Comparison of ENCODE assay signal across 5 worm cellular contexts in the genomic region with DNA sequence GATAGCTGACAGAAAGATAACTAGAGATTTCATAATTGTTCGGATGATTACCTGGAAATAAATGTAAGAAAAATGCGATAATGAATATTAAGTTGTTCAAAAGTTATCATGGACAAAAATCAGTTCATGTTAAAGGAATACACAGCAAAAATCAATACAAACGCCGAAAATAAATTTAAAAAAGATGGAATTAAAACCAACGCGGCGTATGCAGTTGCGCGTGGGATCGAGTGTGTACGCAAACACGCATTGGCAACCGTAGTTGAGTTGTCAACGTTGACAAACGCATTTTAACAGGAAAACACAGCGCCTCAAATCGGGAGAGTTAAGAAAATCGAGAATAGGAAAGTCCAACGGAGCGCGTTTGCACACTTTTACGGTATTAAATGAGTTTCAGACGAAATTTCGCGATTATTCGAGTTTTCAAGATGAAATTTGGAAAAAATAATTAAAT.
TF ChIP-seq lines count a peak whose summit lies in the region.

A gene (minus strand): TSS at position 51 of the 454 bp plus-strand sequence.

TF ChIP-seq in whole organism, L1 larva, 84 proteins besides CTCF, POLR2A, EP300 and RAD21 (continues in another document):
- no peak for TF ChIP-seq zip-4 (GFP tag; optimal IDR thresholded peaks at IDR 0.05; lab: Kevin White, UChicago)
- TF ChIP-seq sup-37 (GFP tag; optimal IDR thresholded peaks at IDR 0.05; lab: Kevin White, UChicago) = no peak
- TF ChIP-seq nhr-76 (tag; optimal IDR thresholded peaks at IDR 0.05; lab: Kevin White, UChicago) = no peak
- peak; percentile 53 for TF ChIP-seq fkh-8 (tag; optimal IDR thresholded peaks at IDR 0.05; lab: Kevin White, UChicago)
- peak; percentile 87 to 96 for TF ChIP-seq lsy-2 (tag; optimal IDR thresholded peaks at IDR 0.05; lab: Kevin White, UChicago)
- peak in 1 of 6 experiments; percentile 27 for TF ChIP-seq elt-3 (tag; optimal IDR thresholded peaks at IDR 0.05; lab: Kevin White, UChicago)
- TF ChIP-seq nhr-77 (tag; optimal IDR thresholded peaks at IDR 0.05; lab: Kevin White, UChicago) = peak; percentile 44
- no peak for TF ChIP-seq Y116A8C.19 (tag; optimal IDR thresholded peaks at IDR 0.05; lab: Kevin White, UChicago; ENCODE audit: borderline replicate concordance)
- TF ChIP-seq lin-14 (GFP tag; optimal IDR thresholded peaks at IDR 0.05; lab: Kevin White, UChicago) = peak; percentile 83
- peak; percentile 62 for TF ChIP-seq rnt-1 (tag; optimal IDR thresholded peaks at IDR 0.05; lab: Kevin White, UChicago)
- TF ChIP-seq skn-1 (tag; optimal IDR thresholded peaks at IDR 0.05; lab: Kevin White, UChicago) = peak; percentile 48
- peak; percentile 27 for TF ChIP-seq fkh-10 (GFP tag; optimal IDR thresholded peaks at IDR 0.05; lab: Kevin White, UChicago)
- TF ChIP-seq isw-1 (GFP tag; IDR thresholded peaks at IDR 0.05; lab: Robert Waterston, UW) = peak; percentile 68
- peak; percentile 23 for TF ChIP-seq snpc-4 (tag; optimal IDR thresholded peaks at IDR 0.05; lab: Kevin White, UChicago)
- peak; percentile 3 for TF ChIP-seq unc-86 (tag; optimal IDR thresholded peaks at IDR 0.05; lab: Kevin White, UChicago)
- peak; percentile 45 for TF ChIP-seq dsc-1 (tag; optimal IDR thresholded peaks at IDR 0.05; lab: Kevin White, UChicago)
- no peak for TF ChIP-seq ces-1 (GFP tag; optimal IDR thresholded peaks at IDR 0.05; lab: Kevin White, UChicago)

TF ChIP-seq in whole organism, L3 larva, 47 proteins besides CTCF, POLR2A, EP300 and RAD21 (continues in another document):
- no peak for TF ChIP-seq nhr-77 (tag; optimal IDR thresholded peaks at IDR 0.05; lab: Kevin White, UChicago)
- no peak for TF ChIP-seq zag-1 (tag; optimal IDR thresholded peaks at IDR 0.05; lab: Kevin White, UChicago)
- no peak for TF ChIP-seq unc-62 (GFP tag; optimal IDR thresholded peaks at IDR 0.05; lab: Kevin White, UChicago)
- TF ChIP-seq snpc-4 (tag; optimal IDR thresholded peaks at IDR 0.05; lab: Kevin White, UChicago) = peak; percentile 69
- no peak for TF ChIP-seq nhr-237 (tag; optimal IDR thresholded peaks at IDR 0.05; lab: Kevin White, UChicago)
- peak; percentile 82 for TF ChIP-seq pha-4 (tag; optimal IDR thresholded peaks at IDR 0.05; lab: Kevin White, UChicago)
- TF ChIP-seq ztf-4 (tag; optimal IDR thresholded peaks at IDR 0.05; lab: Kevin White, UChicago) = no peak
- no peak for TF ChIP-seq nhr-12 (tag; optimal IDR thresholded peaks at IDR 0.05; lab: Kevin White, UChicago)
- peak; percentile 57 for TF ChIP-seq nhr-25 (tag; optimal IDR thresholded peaks at IDR 0.05; lab: Kevin White, UChicago)
- peak; percentile 50 for TF ChIP-seq elt-2 (tag; optimal IDR thresholded peaks at IDR 0.05; lab: Kevin White, UChicago)
- TF ChIP-seq nfya-1 (tag; optimal IDR thresholded peaks at IDR 0.05; lab: Kevin White, UChicago; ENCODE audit: insufficient read depth) = peak; percentile 72
- no peak for TF ChIP-seq fkh-10 (GFP tag; optimal IDR thresholded peaks at IDR 0.05; lab: Kevin White, UChicago)
- peak; percentile 64 for TF ChIP-seq lin-39 (tag; optimal IDR thresholded peaks at IDR 0.05; lab: Kevin White, UChicago)
- peak; percentile 80 for TF ChIP-seq lin-15B (tag; optimal IDR thresholded peaks at IDR 0.05; lab: Kevin White, UChicago)
- peak; percentile 3 for TF ChIP-seq egl-5 (tag; optimal IDR thresholded peaks at IDR 0.05; lab: Kevin White, UChicago)
- no peak for TF ChIP-seq lsy-12 (tag; optimal IDR thresholded peaks at IDR 0.05; lab: Kevin White, UChicago)
- TF ChIP-seq hmg-11 (tag; optimal IDR thresholded peaks at IDR 0.05; lab: Kevin White, UChicago) = peak; percentile 34
- no peak for TF ChIP-seq nhr-67 (tag; optimal IDR thresholded peaks at IDR 0.05; lab: Kevin White, UChicago)

TF ChIP-seq in whole organism, early embryonic, 17 proteins besides CTCF, POLR2A, EP300 and RAD21:
- no peak for TF ChIP-seq pes-1 (GFP tag; IDR thresholded peaks at IDR 0.05; lab: Robert Waterston, UW)
- TF ChIP-seq flt-1 (GFP tag; IDR thresholded peaks at IDR 0.05; lab: Robert Waterston, UW) = peak; percentile 50; the same call in 1 of the 2 replicates

TF ChIP-seq in whole organism, midembryonic, 9 proteins besides CTCF, POLR2A, EP300 and RAD21:
- TF ChIP-seq flt-1 (GFP tag; IDR thresholded peaks at IDR 0.05; lab: Robert Waterston, UW) (peak; percentile 55; the same call in 1 of the 2 replicates), cog-1 (tag; optimal IDR thresholded peaks at IDR 0.05; lab: Kevin White, UChicago) (no peak), klf-2 (GFP tag; conservative IDR thresholded peaks at IDR 0.05; lab: Robert Waterston, UW) (no peak), tab-1 (GFP tag; IDR thresholded peaks at IDR 0.05; lab: Robert Waterston, UW) (no peak), ref-1 (GFP tag; conservative IDR thresholded peaks at IDR 0.05; lab: Robert Waterston, UW) (no peak), ztf-23 (GFP tag; IDR thresholded peaks at IDR 0.05; lab: Robert Waterston, UW) (peak; percentile 63; the same call in 1 of the 2 replicates), ztf-29 (GFP tag; IDR thresholded peaks at IDR 0.05; lab: Robert Waterston, UW) (no peak), med-1 (GFP tag; optimal IDR thresholded peaks at IDR 0.05; lab: Kevin White, UChicago; ENCODE audit: insufficient read depth) (no peak), T22C8.4 (GFP tag; IDR thresholded peaks at IDR 0.05; lab: Robert Waterston, UW) (0 out of 2 replicates have a peak, but pooled peaks have one; percentile 25)

TF ChIP-seq in whole organism, young adult, 124 proteins besides CTCF, POLR2A, EP300 and RAD21 (continues in another document):
- peak; percentile 88 for TF ChIP-seq D2030.7 (GFP tag; IDR thresholded peaks at IDR 0.05; lab: Robert Waterston, UW)
- peak; percentile 39 for TF ChIP-seq madf-8 (GFP tag; conservative IDR thresholded peaks at IDR 0.05; lab: Robert Waterston, UW)
- TF ChIP-seq B0019.2 (GFP tag; conservative IDR thresholded peaks at IDR 0.05; lab: Robert Waterston, UW) = peak; percentile 38; the same call in 1 of the 2 replicates
- no peak for TF ChIP-seq nhr-179 (tag; optimal IDR thresholded peaks at IDR 0.05; lab: Kevin White, UChicago)
- no peak for TF ChIP-seq tlf-1 (GFP tag; optimal IDR thresholded peaks at IDR 0.05; lab: Kevin White, UChicago)
- no peak for TF ChIP-seq bed-2 (GFP tag; IDR thresholded peaks at IDR 0.05; lab: Robert Waterston, UW)
- TF ChIP-seq hmg-20 (GFP tag; IDR thresholded peaks at IDR 0.05; lab: Robert Waterston, UW) = no peak
- TF ChIP-seq let-526 (GFP tag; IDR thresholded peaks at IDR 0.05; lab: Robert Waterston, UW) = no peak
- TF ChIP-seq rec-8 (tag; optimal IDR thresholded peaks at IDR 0.05; lab: Kevin White, UChicago) = no peak
- TF ChIP-seq die-1 (tag; optimal IDR thresholded peaks at IDR 0.05; lab: Kevin White, UChicago) = no peak
- TF ChIP-seq aptf-3 (GFP tag; IDR thresholded peaks at IDR 0.05; lab: Robert Waterston, UW) = no peak
- no peak for TF ChIP-seq ztf-22 (GFP tag; optimal IDR thresholded peaks at IDR 0.05; lab: Kevin White, UChicago)
- TF ChIP-seq pbrm-1 (GFP tag; IDR thresholded peaks at IDR 0.05; lab: Robert Waterston, UW) = peak; percentile 84
- TF ChIP-seq F10E7.11 (tag; optimal IDR thresholded peaks at IDR 0.05; lab: Kevin White, UChicago) = no peak
- TF ChIP-seq Y56A3A.18 (GFP tag; IDR thresholded peaks at IDR 0.05; lab: Robert Waterston, UW) = no peak
- no peak for TF ChIP-seq zim-3 (tag; optimal IDR thresholded peaks at IDR 0.05; lab: Kevin White, UChicago)
- no peak for TF ChIP-seq cebp-1 (GFP tag; IDR thresholded peaks at IDR 0.05; lab: Robert Waterston, UW)
- TF ChIP-seq cebp-1 (tag; optimal IDR thresholded peaks at IDR 0.05; lab: Kevin White, UChicago) = no peak
- peak; percentile 76 for TF ChIP-seq attf-5 (GFP tag; optimal IDR thresholded peaks at IDR 0.05; lab: Kevin White, UChicago)
- peak; percentile 44 for TF ChIP-seq ztf-18 (tag; optimal IDR thresholded peaks at IDR 0.05; lab: Kevin White, UChicago)
- peak; percentile 28 for TF ChIP-seq snpc-4 (GFP tag; optimal IDR thresholded peaks at IDR 0.05; lab: Kevin White, UChicago)
- peak in 3 of 4 experiments; percentile 27 to 72 (median 57) for TF ChIP-seq snpc-4 (tag; optimal IDR thresholded peaks at IDR 0.05; lab: Kevin White, UChicago)
- no peak for TF ChIP-seq unc-130 (GFP tag; optimal IDR thresholded peaks at IDR 0.05; lab: Kevin White, UChicago)
- no peak for TF ChIP-seq mel-28 (tag; optimal IDR thresholded peaks at IDR 0.05; lab: Kevin White, UChicago; ENCODE audit: borderline replicate concordance)
- TF ChIP-seq nfya-2 (GFP tag; IDR thresholded peaks at IDR 0.05; lab: Robert Waterston, UW) = no peak
- TF ChIP-seq dox-1 (GFP tag; IDR thresholded peaks at IDR 0.05; lab: Robert Waterston, UW) = peak; percentile 97
- no peak for TF ChIP-seq Y67H2A.10 (GFP tag; conservative IDR thresholded peaks at IDR 0.05; lab: Robert Waterston, UW)
- TF ChIP-seq zfh-2 (GFP tag; conservative IDR thresholded peaks at IDR 0.05; lab: Robert Waterston, UW) = no peak
- TF ChIP-seq F22D6.2 (tag; optimal IDR thresholded peaks at IDR 0.05; lab: Kevin White, UChicago) = no peak
- TF ChIP-seq nhr-80 (tag; optimal IDR thresholded peaks at IDR 0.05; lab: Kevin White, UChicago) = peak; percentile 59
- TF ChIP-seq F52B5.7 (tag; optimal IDR thresholded peaks at IDR 0.05; lab: Kevin White, UChicago) = no peak
- TF ChIP-seq egrh-3 (GFP tag; IDR thresholded peaks at IDR 0.05; lab: Robert Waterston, UW) = 0 out of 2 replicates have a peak, but pooled peaks have one; percentile 7
- 0 out of 2 replicates have a peak, but pooled peaks have one; percentile 42 for TF ChIP-seq lin-26 (GFP tag; IDR thresholded peaks at IDR 0.05; lab: Robert Waterston, UW)
- TF ChIP-seq xnd-1 (tag; optimal IDR thresholded peaks at IDR 0.05; lab: Kevin White, UChicago) = no peak
- TF ChIP-seq attf-6 (GFP tag; IDR thresholded peaks at IDR 0.05; lab: Robert Waterston, UW) = 0 out of 2 replicates have a peak, but pooled peaks have one; percentile 13
- no peak for TF ChIP-seq ztf-3 (GFP tag; optimal IDR thresholded peaks at IDR 0.05; lab: Kevin White, UChicago)
- TF ChIP-seq F57C9.4 (tag; optimal IDR thresholded peaks at IDR 0.05; lab: Kevin White, UChicago) = no peak
- peak; percentile 77 for TF ChIP-seq hmg-1.2 (GFP tag; IDR thresholded peaks at IDR 0.05; lab: Robert Waterston, UW)
- no peak for TF ChIP-seq fkh-3 (tag; optimal IDR thresholded peaks at IDR 0.05; lab: Kevin White, UChicago)
- TF ChIP-seq Y95B8A.8 (GFP tag; IDR thresholded peaks at IDR 0.05; lab: Robert Waterston, UW) = no peak
- TF ChIP-seq B0336.3 (GFP tag; IDR thresholded peaks at IDR 0.05; lab: Robert Waterston, UW) = no peak
- TF ChIP-seq hsf-1 (GFP tag; IDR thresholded peaks at IDR 0.05; lab: Robert Waterston, UW) = no peak
- peak; percentile 46; the same call in 1 of the 2 replicates for TF ChIP-seq attf-3 (GFP tag; conservative IDR thresholded peaks at IDR 0.05; lab: Robert Waterston, UW)
- TF ChIP-seq aptf-2 (GFP tag; conservative IDR thresholded peaks at IDR 0.05; lab: Robert Waterston, UW) = peak; percentile 62; the same call in 1 of the 2 replicates
